Fruit fly (Drosophila melanogaster): Measurements from ENCODE around the gene CG13385.

DNA sequence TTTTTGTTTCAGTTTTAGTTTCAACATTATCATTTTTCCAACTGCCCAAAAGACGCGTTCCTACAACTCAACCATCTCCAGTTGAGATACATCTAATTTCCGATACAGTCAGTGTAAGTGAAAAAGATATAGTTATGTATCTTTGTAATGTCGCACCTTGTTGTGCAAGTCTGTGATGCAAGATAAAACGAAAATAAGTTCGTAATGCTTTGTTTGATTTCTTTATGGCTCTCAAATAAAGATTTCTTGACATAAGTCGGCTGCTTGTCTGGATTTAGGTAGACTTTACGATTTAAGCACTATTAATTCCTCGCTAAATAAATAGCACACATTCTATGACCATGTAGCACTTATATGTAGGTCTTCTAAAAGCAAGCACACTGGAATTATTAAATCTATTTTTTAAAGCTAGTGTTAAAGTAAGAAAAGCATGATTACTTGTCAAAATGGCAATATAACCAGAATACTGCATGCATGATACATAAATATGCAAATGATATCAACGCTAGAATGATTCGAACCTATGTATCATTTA, 11.4 kb upstream of the CG13385 start:
- no peak for TF ChIP-seq sv (GFP tag; optimal IDR thresholded peaks at IDR 0.05)
- TF ChIP-seq pan (optimal IDR thresholded peaks at IDR 0.05) = no peak
- TF ChIP-seq dl (GFP tag; optimal IDR thresholded peaks at IDR 0.05; ENCODE audit: insufficient read depth in 1 of 2, partially characterized antibody in 2 of 2) = no peak
- TF ChIP-seq Dfd (GFP tag; optimal IDR thresholded peaks at IDR 0.05) = no peak
- TF ChIP-seq rgr (GFP tag; optimal IDR thresholded peaks at IDR 0.05) = no peak
- no peak for TF ChIP-seq dmrt93B (GFP tag; optimal IDR thresholded peaks at IDR 0.05)
- TF ChIP-seq psq (GFP tag; optimal IDR thresholded peaks at IDR 0.05) = no peak
- TF ChIP-seq Myc (optimal IDR thresholded peaks at IDR 0.05) = no peak
- TF ChIP-seq CG32264 (GFP tag; optimal IDR thresholded peaks at IDR 0.05) = no peak

Measured in whole organism, wandering third instar larva.